Fruit fly (Drosophila melanogaster): ENCODE results near the gene Neos.

dm6 chr3L:7249167-7249566, 7.7 kb downstream of the Neos start, which contains the start of gene Cdc27:
- TF ChIP-seq CG11902 (GFP tag; optimal IDR thresholded peaks at IDR 0.05) (no peak), CG11762 (GFP tag; optimal IDR thresholded peaks at IDR 0.05; ENCODE audit: insufficient read depth) (no peak), CG6854 (GFP tag; optimal IDR thresholded peaks at IDR 0.05) (no peak)

Measured in whole organism, prepupa.